Worm (Caenorhabditis elegans): ENCODE measurements around the gene W09H1.3.

DNA sequence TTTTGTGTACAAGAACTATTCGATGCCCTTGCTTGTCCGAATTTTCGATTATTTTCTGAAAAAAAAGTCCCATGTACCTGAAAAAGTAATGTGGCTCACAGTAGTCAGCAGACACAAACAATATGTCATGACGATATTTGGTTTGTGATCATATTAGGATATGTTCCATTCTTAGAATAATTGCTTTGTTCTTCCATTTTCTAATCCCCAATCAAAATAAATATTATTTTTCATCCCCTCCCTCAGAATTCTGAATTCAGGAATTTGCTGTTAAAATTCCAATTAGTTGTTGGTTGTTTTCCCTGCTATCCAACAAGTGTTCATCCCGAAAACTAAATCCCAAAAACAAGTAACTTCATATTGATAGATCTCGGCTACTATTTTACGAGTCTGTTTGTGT is 35.1 kb downstream of the W09H1.3 start:
- TF ChIP-seq ama-1 (optimal IDR thresholded peaks at IDR 0.05) (no peak), C38D4.7 (GFP tag; optimal IDR thresholded peaks at IDR 0.05) (no peak), elt-2 (tag; optimal IDR thresholded peaks at IDR 0.05) (no peak), npax-4 (tag; optimal IDR thresholded peaks at IDR 0.05) (no peak), syd-9 (tag; optimal IDR thresholded peaks at IDR 0.05) (no peak)
